Fruit fly (Drosophila melanogaster) whole organism, embryonic: ENCODE results near the gene Pat1.
A peak's percentile ranks its signal among the peaks of the same experiment; 100 is the strongest.

Experiments
- Abd-B ChIP-seq: fragments of 200-800 bp; sonication (Bioruptor generic); optimal IDR thresholded peaks from 2 replicates; lab custom pipeline; 2018; ENCODE audit warnings: missing biosample characterization, mild to moderate bottlenecking, missing genetic modification characterization, moderate library complexity
- Adf1 ChIP-seq: fragments of 200-800 bp; sonication (Bioruptor generic); IDR thresholded peaks from 2 replicates; pipeline ENCODE4 v1.3.6; 2022; ENCODE audit warnings: missing biosample characterization, missing genetic modification characterization
- B-H1 ChIP-seq: fragments of 200-800 bp; sonication (Bioruptor generic); IDR thresholded peaks from 3 replicates; pipeline ENCODE4 v1.3.6; 2022; ENCODE audit warnings: missing biosample characterization, missing genetic modification characterization
- CG10321 ChIP-seq: fragments of 200-800 bp; sonication (Bioruptor generic); IDR thresholded peaks from 2 replicates; pipeline ENCODE4 v1.3.6; 2022; ENCODE audit warnings: missing biosample characterization, missing genetic modification characterization
- CG11504 ChIP-seq: fragments of 200-800 bp; sonication (Bioruptor generic); optimal IDR thresholded peaks from 3 replicates; lab custom pipeline; 2019; ENCODE audit warnings: missing biosample characterization, mild to moderate bottlenecking, missing genetic modification characterization, moderate library complexity
- CG14014 ChIP-seq: fragments of 200-800 bp; sonication (Bioruptor generic); IDR thresholded peaks from 2 replicates; pipeline ENCODE4 v1.3.6; 2022; ENCODE audit warnings: missing biosample characterization, missing genetic modification characterization
- CG17385 ChIP-seq: fragments of 200-800 bp; sonication (Bioruptor generic); optimal IDR thresholded peaks from 3 replicates; lab custom pipeline; 2018; ENCODE audit warnings: missing biosample characterization, mild to moderate bottlenecking, missing genetic modification characterization
- CG1832 ChIP-seq: fragments of 200-800 bp; sonication (Bioruptor generic); optimal IDR thresholded peaks from 2 replicates; lab custom pipeline; 2017; ENCODE audit warnings: missing biosample characterization, mild to moderate bottlenecking, missing genetic modification characterization, inconsistent platforms
- CG31441 ChIP-seq: fragments of 200-800 bp; sonication (Bioruptor generic); IDR thresholded peaks from 2 replicates; pipeline ENCODE4 v1.3.6; 2022; ENCODE audit warnings: missing biosample characterization, missing genetic modification characterization
- CG3838 ChIP-seq: fragments of 200-800 bp; sonication (Bioruptor generic); optimal IDR thresholded peaks from 3 replicates; lab custom pipeline; 2016; ENCODE audit warnings: missing biosample characterization, missing genetic modification characterization
- CG6854 ChIP-seq: fragments of 200-800 bp; sonication (Bioruptor generic); optimal IDR thresholded peaks from 3 replicates; lab custom pipeline; 2017; ENCODE audit warnings: missing biosample characterization, mild to moderate bottlenecking, missing genetic modification characterization
- CG7786 ChIP-seq: fragments of 200-800 bp; sonication (Bioruptor generic); optimal IDR thresholded peaks from 2 replicates; lab custom pipeline; 2016; ENCODE audit warnings: missing biosample characterization, missing genetic modification characterization
- CG7839 ChIP-seq: fragments of 200-800 bp; sonication (Bioruptor generic); optimal IDR thresholded peaks from 3 replicates; lab custom pipeline; 2018; ENCODE audit warnings: missing biosample characterization, mild to moderate bottlenecking, missing genetic modification characterization, moderate library complexity
- CG8290 ChIP-seq, 3 experiments: fragments of 200-800 bp; sonication (Bioruptor generic); optimal IDR thresholded peaks; 2 replicates each; lab custom pipeline; 2016 to 2019; ENCODE audit warnings: missing biosample characterization in 3 of 3, missing genetic modification characterization in 3 of 3, mild to moderate bottlenecking in 2 of 3, moderate library complexity in 1 of 3
- D19A ChIP-seq: fragments of 200-800 bp; optimal IDR thresholded peaks from 3 replicates; lab custom pipeline; 2019; ENCODE audit warnings: missing biosample characterization, mild to moderate bottlenecking, missing genetic modification characterization, moderate library complexity
- Dbx ChIP-seq: fragments of 200-800 bp; sonication (Bioruptor generic); IDR thresholded peaks from 3 replicates; pipeline ENCODE4 v1.3.6; 2022; ENCODE audit warnings: missing biosample characterization, missing genetic modification characterization
- Deaf1 ChIP-seq: fragments of 200-800 bp; optimal IDR thresholded peaks from 3 replicates; lab custom pipeline; 2019; ENCODE audit warnings: missing biosample characterization, mild to moderate bottlenecking, missing genetic modification characterization, moderate library complexity
- E2f1 ChIP-seq: fragments of 200-800 bp; sonication (Bioruptor generic); IDR thresholded peaks from 2 replicates; pipeline ENCODE4 v1.3.6; 2022; ENCODE audit warnings: missing biosample characterization, missing genetic modification characterization
- Fer1 ChIP-seq: fragments of 200-800 bp; sonication (Bioruptor generic); optimal IDR thresholded peaks from 2 replicates; lab custom pipeline; 2017; ENCODE audit warnings: missing biosample characterization, mild to moderate bottlenecking, missing genetic modification characterization
- H15 ChIP-seq: fragments of 200-800 bp; sonication (Bioruptor generic); IDR thresholded peaks from 3 replicates; pipeline ENCODE4 v1.3.6; 2022; ENCODE audit warnings: missing biosample characterization, missing genetic modification characterization
- HmgD ChIP-seq: fragments of 200-800 bp; sonication (Bioruptor generic); optimal IDR thresholded peaks from 3 replicates; lab custom pipeline; 2016; ENCODE audit warnings: missing biosample characterization, missing genetic modification characterization
- Ptx1 ChIP-seq: fragments of 200-800 bp; sonication (Bioruptor generic); IDR thresholded peaks from 2 replicates; pipeline ENCODE4 v1.3.6; 2022; ENCODE audit warnings: missing biosample characterization, missing genetic modification characterization
- ac ChIP-seq: fragments of 200-800 bp; sonication (Bioruptor generic); optimal IDR thresholded peaks from 3 replicates; lab custom pipeline; 2017; ENCODE audit warnings: missing biosample characterization, mild to moderate bottlenecking, missing genetic modification characterization
- aop ChIP-seq: fragments of 200-800 bp; sonication (Bioruptor generic); IDR thresholded peaks from 2 replicates; pipeline ENCODE4 v1.3.6; 2022; ENCODE audit warnings: missing biosample characterization, missing genetic modification characterization
- bsh ChIP-seq, 2 experiments: fragments of 200-800 bp; sonication (Bioruptor generic); optimal IDR thresholded peaks; 2 replicates each; lab custom pipeline; 2017 to 2018; ENCODE audit warnings: mild to moderate bottlenecking in 2 of 2, missing biosample characterization in 2 of 2, missing genetic modification characterization in 2 of 2, moderate library complexity in 1 of 2
- chinmo ChIP-seq: fragments of 200-800 bp; sonication (Bioruptor generic); IDR thresholded peaks from 4 replicates; pipeline ENCODE4 v1.3.6; 2022; ENCODE audit warnings: missing biosample characterization, missing genetic modification characterization; ENCODE audit not compliant: partially characterized antibody
- ci ChIP-seq: fragments of 200-800 bp; sonication (Bioruptor generic); IDR thresholded peaks from 3 replicates; pipeline ENCODE4 v1.3.6; 2022; ENCODE audit warnings: missing biosample characterization, missing genetic modification characterization
- croc ChIP-seq: fragments of 200-800 bp; sonication (Bioruptor generic); conservative IDR thresholded peaks from 3 replicates; pipeline ENCODE4 v1.3.6; 2022; ENCODE audit warnings: missing biosample characterization, missing genetic modification characterization
- dmrt99B ChIP-seq: fragments of 200-800 bp; sonication (Bioruptor generic); optimal IDR thresholded peaks from 2 replicates; lab custom pipeline; 2018; ENCODE audit warnings: missing biosample characterization, mild to moderate bottlenecking, missing genetic modification characterization, moderate library complexity
- ewg ChIP-seq: fragments of 200-800 bp; sonication (Bioruptor generic); optimal IDR thresholded peaks from 3 replicates; lab custom pipeline; 2017; ENCODE audit warnings: mild to moderate bottlenecking, missing biosample characterization, missing genetic modification reagents, missing genetic modification characterization
- gro ChIP-seq: fragments of 200-800 bp; sonication (Bioruptor generic); optimal IDR thresholded peaks from 2 replicates; lab custom pipeline; 2016; ENCODE audit warnings: missing biosample characterization, missing genetic modification characterization
- gsb-n ChIP-seq: fragments of 200-800 bp; sonication (Bioruptor generic); optimal IDR thresholded peaks from 3 replicates; lab custom pipeline; 2018; ENCODE audit warnings: missing biosample characterization, mild to moderate bottlenecking, missing genetic modification characterization
- lmd ChIP-seq: fragments of 200-800 bp; sonication (Bioruptor generic); IDR thresholded peaks from 2 replicates; pipeline ENCODE4 v1.3.6; 2022; ENCODE audit warnings: missing biosample characterization, missing genetic modification characterization
- mld ChIP-seq: fragments of 200-800 bp; sonication (Bioruptor generic); IDR thresholded peaks from 3 replicates; pipeline ENCODE4 v1.3.6; 2022; ENCODE audit warnings: missing biosample characterization, missing genetic modification characterization; ENCODE audit not compliant: partially characterized antibody
- rib ChIP-seq: fragments of 200-800 bp; sonication (Bioruptor generic); IDR thresholded peaks from 2 replicates; pipeline ENCODE4 v1.3.6; 2022; ENCODE audit warnings: missing biosample characterization, missing genetic modification characterization
- row ChIP-seq: fragments of 200-800 bp; sonication (Bioruptor generic); IDR thresholded peaks from 3 replicates; pipeline ENCODE4 v1.3.6; 2022; ENCODE audit warnings: missing biosample characterization, missing genetic modification characterization
- sens-2 ChIP-seq: fragments of 200-800 bp; sonication (Bioruptor generic); IDR thresholded peaks from 2 replicates; pipeline ENCODE4 v1.3.6; 2022; ENCODE audit warnings: missing biosample characterization, missing genetic modification characterization
- sr ChIP-seq: fragments of 200-800 bp; sonication (Bioruptor generic); IDR thresholded peaks from 3 replicates; pipeline ENCODE4 v1.3.6; 2022; ENCODE audit warnings: missing biosample characterization, missing genetic modification characterization
- tin ChIP-seq: fragments of 200-800 bp; sonication (Bioruptor generic); optimal IDR thresholded peaks from 3 replicates; lab custom pipeline; 2016; ENCODE audit warnings: missing biosample characterization, missing genetic modification characterization
- toy ChIP-seq: fragments of 200-800 bp; sonication (Bioruptor generic); IDR thresholded peaks from 2 replicates; pipeline ENCODE4 v1.3.6; 2022; ENCODE audit warnings: missing biosample characterization, missing genetic modification characterization
- wek ChIP-seq: fragments of 200-800 bp; sonication (Bioruptor generic); optimal IDR thresholded peaks from 3 replicates; lab custom pipeline; 2018; ENCODE audit warnings: missing biosample characterization, mild to moderate bottlenecking, missing genetic modification characterization, moderate library complexity

Pat1 gene

dm6 chrX:6543569-6544173, 46.9 kb upstream of the Pat1 start (continued):
- no peak for TF ChIP-seq HmgD (GFP tag; lab: Kevin White, UChicago)
- peak; percentile 51 for TF ChIP-seq dmrt99B (tag; lab: Kevin White, UChicago)
- TF ChIP-seq sr (GFP tag; lab: Robert Waterston, UW), result peak; percentile 76; the same call in 2 of the 3 replicates
- TF ChIP-seq mld (GFP tag; lab: Robert Waterston, UW), result no peak
- TF ChIP-seq Deaf1 (tag; lab: Kevin White, UChicago), result peak; percentile 3
- TF ChIP-seq Ptx1 (GFP tag; lab: Robert Waterston, UW), result 0 out of 2 replicates have a peak, but pooled peaks have one; percentile 15
- 0 out of 2 replicates have a peak, but pooled peaks have one; percentile 6 for TF ChIP-seq E2f1 (GFP tag; lab: Robert Waterston, UW)
- TF ChIP-seq CG7786 (GFP tag; lab: Kevin White, UChicago), result no peak
- peak; percentile 75; the same call in 3 of the 4 replicates for TF ChIP-seq chinmo (GFP tag; lab: Robert Waterston, UW)
- no peak for TF ChIP-seq Dbx (GFP tag; lab: Robert Waterston, UW)
- no peak for TF ChIP-seq B-H1 (GFP tag; lab: Robert Waterston, UW)
- no peak for TF ChIP-seq CG3838 (GFP tag; lab: Kevin White, UChicago)
- 0 out of 2 replicates have a peak, but pooled peaks have one; percentile 11 for TF ChIP-seq CG14014 (GFP tag; lab: Robert Waterston, UW)
- TF ChIP-seq croc (GFP tag; lab: Robert Waterston, UW), result no peak
- TF ChIP-seq CG31441 (GFP tag; lab: Robert Waterston, UW), result no peak
- peak in 1 of 2 experiments; percentile 22 for TF ChIP-seq bsh (GFP tag; optimal IDR thresholded peaks at IDR 0.05; lab: Kevin White, UChicago)
- TF ChIP-seq row, result no peak
- TF ChIP-seq CG1832 (GFP tag; lab: Kevin White, UChicago), result peak; percentile 73
- peak; percentile 93 for TF ChIP-seq Adf1
- TF ChIP-seq CG11504 (tag; lab: Kevin White, UChicago), result peak; percentile 25
- TF ChIP-seq wek (GFP tag; lab: Kevin White, UChicago), result no peak
- TF ChIP-seq CG10321 (GFP tag; lab: Robert Waterston, UW), result peak; percentile 42
- TF ChIP-seq gro (GFP tag; lab: Kevin White, UChicago), result no peak
- TF ChIP-seq Abd-B (GFP tag; lab: Kevin White, UChicago), result peak; percentile 42
- no peak for TF ChIP-seq CG6854 (GFP tag; lab: Kevin White, UChicago)
- peak; percentile 72 for TF ChIP-seq CG17385 (GFP tag; lab: Kevin White, UChicago)
- 0 out of 3 replicates have a peak, but pooled peaks have one; percentile 9 for TF ChIP-seq ci (GFP tag; lab: Robert Waterston, UW)
- no peak for TF ChIP-seq sens-2 (GFP tag; lab: Robert Waterston, UW)
- TF ChIP-seq Fer1, result no peak
- TF ChIP-seq H15 (GFP tag; lab: Robert Waterston, UW), result no peak
- TF ChIP-seq ewg (GFP tag; lab: Kevin White, UChicago), result peak; percentile 18
- TF ChIP-seq toy (GFP tag; lab: Robert Waterston, UW), result no peak
- TF ChIP-seq rib, result peak; percentile 46; the same call in 1 of the 2 replicates
- no peak for TF ChIP-seq CG8290 (GFP tag; optimal IDR thresholded peaks at IDR 0.05; lab: Kevin White, UChicago)
- peak in 1 of 2 experiments; percentile 27 for TF ChIP-seq CG8290 (tag; optimal IDR thresholded peaks at IDR 0.05; lab: Kevin White, UChicago)
- peak; percentile 15 for TF ChIP-seq D19A (tag; lab: Kevin White, UChicago)
- TF ChIP-seq gsb-n (tag; lab: Kevin White, UChicago), result no peak
- no peak for TF ChIP-seq ac
- TF ChIP-seq tin (GFP tag; lab: Kevin White, UChicago), result no peak
- TF ChIP-seq aop (GFP tag; lab: Robert Waterston, UW), result no peak
- TF ChIP-seq CG7839 (tag; lab: Kevin White, UChicago), result peak; percentile 33
- no peak for TF ChIP-seq lmd (GFP tag; lab: Robert Waterston, UW)
